Comparison of ENCODE assay signal across 2 fruit fly cellular contexts in genomic region chr3L:11992960-11993359, dm6.
TF ChIP-seq lines count a peak whose summit lies in the region.

Gene viaf, minus strand, starts transcription at chr3L:11993179.

TF ChIP-seq in whole organism, adult, 20 proteins besides CTCF, POLR2A, EP300 and RAD21 (continued from another document):
- peak; percentile 53 for TF ChIP-seq Mnt (GFP tag; optimal IDR thresholded peaks at IDR 0.05; lab: Kevin White, UChicago)
TF ChIP-seq in whole organism, adult: peak in this region for 9.

TF ChIP-seq in whole organism, embryonic, 481 proteins besides CTCF, POLR2A, EP300 and RAD21 (continued from another document and continues in another):
- no peak for TF ChIP-seq CG18011 (GFP tag; optimal IDR thresholded peaks at IDR 0.05; lab: Kevin White, UChicago)
- TF ChIP-seq CG9727 (GFP tag; optimal IDR thresholded peaks at IDR 0.05; lab: Kevin White, UChicago) = peak; percentile 43
- peak; percentile 32; the same call in 1 of the 3 replicates for TF ChIP-seq Aef1 (GFP tag; IDR thresholded peaks at IDR 0.05; lab: Robert Waterston, UW)
- peak; percentile 56 for TF ChIP-seq tin (GFP tag; optimal IDR thresholded peaks at IDR 0.05; lab: Kevin White, UChicago)
- TF ChIP-seq CG31365 (tag; optimal IDR thresholded peaks at IDR 0.05; lab: Kevin White, UChicago) = no peak
- TF ChIP-seq CG30403 (GFP tag; optimal IDR thresholded peaks at IDR 0.05; lab: Kevin White, UChicago) = peak; percentile 50
- TF ChIP-seq Atf3 (GFP tag; optimal IDR thresholded peaks at IDR 0.05; lab: Kevin White, UChicago) = no peak
- peak; percentile 79 for TF ChIP-seq CG2712 (tag; optimal IDR thresholded peaks at IDR 0.05; lab: Kevin White, UChicago)
- TF ChIP-seq slou (GFP tag; optimal IDR thresholded peaks at IDR 0.05; lab: Kevin White, UChicago) = peak; percentile 27
- peak; percentile 79 for TF ChIP-seq zen2 (GFP tag; IDR thresholded peaks at IDR 0.05; lab: Robert Waterston, UW; ENCODE audit: partially characterized antibody)
- peak; percentile 73 for TF ChIP-seq nmo (GFP tag; optimal IDR thresholded peaks at IDR 0.05; lab: Kevin White, UChicago)
- TF ChIP-seq CG9797 (GFP tag; optimal IDR thresholded peaks at IDR 0.05; lab: Kevin White, UChicago) = no peak
- no peak for TF ChIP-seq CG4854 (GFP tag; optimal IDR thresholded peaks at IDR 0.05; lab: Kevin White, UChicago)
- TF ChIP-seq amos (GFP tag; IDR thresholded peaks at IDR 0.05; lab: Robert Waterston, UW; ENCODE audit: partially characterized antibody) = peak; percentile 96
- TF ChIP-seq Chrac-16 (GFP tag; optimal IDR thresholded peaks at IDR 0.05; lab: Kevin White, UChicago) = peak; percentile 53
- TF ChIP-seq ttk (GFP tag; IDR thresholded peaks at IDR 0.05; lab: Robert Waterston, UW) = no peak
- TF ChIP-seq hkb (optimal IDR thresholded peaks at IDR 0.05; lab: Kevin White, UChicago) = no peak
- TF ChIP-seq hkb (GFP tag; IDR thresholded peaks at IDR 0.05; lab: Robert Waterston, UW) = peak; percentile 66
- no peak for TF ChIP-seq Sin3A (optimal IDR thresholded peaks at IDR 0.05; lab: Kevin White, UChicago)
- no peak for TF ChIP-seq dan (GFP tag; IDR thresholded peaks at IDR 0.05; lab: Robert Waterston, UW)
- TF ChIP-seq Fer2 (tag; optimal IDR thresholded peaks at IDR 0.05; lab: Kevin White, UChicago) = peak; percentile 15
- no peak for TF ChIP-seq CG8944 (GFP tag; optimal IDR thresholded peaks at IDR 0.05; lab: Kevin White, UChicago)
- no peak for TF ChIP-seq Rx (GFP tag; IDR thresholded peaks at IDR 0.05; lab: Robert Waterston, UW)
- peak; percentile 88 for TF ChIP-seq BEAF-32 (GFP tag; optimal IDR thresholded peaks at IDR 0.05; lab: Kevin White, UChicago)
- TF ChIP-seq CG17385 (GFP tag; optimal IDR thresholded peaks at IDR 0.05; lab: Kevin White, UChicago) = no peak
- peak; percentile 76 for TF ChIP-seq MESR4 (GFP tag; optimal IDR thresholded peaks at IDR 0.05; lab: Kevin White, UChicago)
- peak; percentile 95 for TF ChIP-seq CG13287 (GFP tag; IDR thresholded peaks at IDR 0.05; lab: Robert Waterston, UW; ENCODE audit: partially characterized antibody)
- peak; percentile 49 for TF ChIP-seq CG10654 (GFP tag; optimal IDR thresholded peaks at IDR 0.05; lab: Kevin White, UChicago)
- TF ChIP-seq gsb (GFP tag; IDR thresholded peaks at IDR 0.05; lab: Robert Waterston, UW) = no peak
- no peak for TF ChIP-seq CG12236 (GFP tag; optimal IDR thresholded peaks at IDR 0.05; lab: Kevin White, UChicago)
- no peak for TF ChIP-seq CG6689 (GFP tag; IDR thresholded peaks at IDR 0.05; lab: Robert Waterston, UW)
- peak; percentile 74 for TF ChIP-seq CG32532 (GFP tag; IDR thresholded peaks at IDR 0.05; lab: Robert Waterston, UW)
- TF ChIP-seq CG4424 (GFP tag; optimal IDR thresholded peaks at IDR 0.05; lab: Kevin White, UChicago) = no peak
- peak; percentile 87 for TF ChIP-seq CG14860 (GFP tag; IDR thresholded peaks at IDR 0.05; lab: Robert Waterston, UW; ENCODE audit: partially characterized antibody)
- TF ChIP-seq sob (GFP tag; IDR thresholded peaks at IDR 0.05; lab: Robert Waterston, UW) = peak; percentile 77
- no peak; the same call in 1 of the 2 replicates for TF ChIP-seq Taf1 (GFP tag; IDR thresholded peaks at IDR 0.05; lab: Robert Waterston, UW)
- TF ChIP-seq nerfin-1 (tag; optimal IDR thresholded peaks at IDR 0.05; lab: Kevin White, UChicago) = no peak
- peak; percentile 83 for TF ChIP-seq CG15514 (GFP tag; optimal IDR thresholded peaks at IDR 0.05; lab: Kevin White, UChicago)
- TF ChIP-seq CG12744 (GFP tag; optimal IDR thresholded peaks at IDR 0.05; lab: Kevin White, UChicago) = no peak
- TF ChIP-seq Hr3 (GFP tag; optimal IDR thresholded peaks at IDR 0.05; lab: Kevin White, UChicago) = peak; percentile 64
- peak; percentile 84 for TF ChIP-seq sens (GFP tag; lab: Kevin White, UChicago)
- TF ChIP-seq ap (GFP tag; IDR thresholded peaks at IDR 0.05; lab: Robert Waterston, UW) = 0 out of 2 replicates have a peak, but pooled peaks have one; percentile 7
- peak; percentile 83 for TF ChIP-seq Med (GFP tag; lab: Kevin White, UChicago)
- TF ChIP-seq pzg (GFP tag; optimal IDR thresholded peaks at IDR 0.05; lab: Kevin White, UChicago) = peak; percentile 62
- peak; percentile 86 for TF ChIP-seq row (GFP tag; IDR thresholded peaks at IDR 0.05; lab: Robert Waterston, UW)
- peak; percentile 78 for TF ChIP-seq stwl (tag; optimal IDR thresholded peaks at IDR 0.05; lab: Kevin White, UChicago)
- peak; percentile 90 for TF ChIP-seq CG16813 (GFP tag; IDR thresholded peaks at IDR 0.05; lab: Robert Waterston, UW; ENCODE audit: partially characterized antibody)
- TF ChIP-seq HLH3B (GFP tag; IDR thresholded peaks at IDR 0.05; lab: Robert Waterston, UW) = peak; percentile 42; the same call in 1 of the 2 replicates
- TF ChIP-seq Ets65A (GFP tag; lab: Kevin White, UChicago) = peak; percentile 86
- peak; percentile 83 for TF ChIP-seq Sry-δ (GFP tag; optimal IDR thresholded peaks at IDR 0.05; lab: Kevin White, UChicago)
- peak; percentile 95 for TF ChIP-seq CG7928 (GFP tag; optimal IDR thresholded peaks at IDR 0.05; lab: Kevin White, UChicago)
- TF ChIP-seq Xbp1 (GFP tag; optimal IDR thresholded peaks at IDR 0.05; lab: Kevin White, UChicago) = peak; percentile 78
- TF ChIP-seq CG1529 (GFP tag; optimal IDR thresholded peaks at IDR 0.05; lab: Kevin White, UChicago) = no peak
- TF ChIP-seq bab2 (GFP tag; optimal IDR thresholded peaks at IDR 0.05; lab: Kevin White, UChicago) = peak; percentile 18
- no peak for TF ChIP-seq toy (GFP tag; IDR thresholded peaks at IDR 0.05; lab: Robert Waterston, UW)
- no peak for TF ChIP-seq CG17568 (GFP tag; optimal IDR thresholded peaks at IDR 0.05; lab: Kevin White, UChicago)
- peak; percentile 26 for TF ChIP-seq CG12299 (tag; optimal IDR thresholded peaks at IDR 0.05; lab: Kevin White, UChicago)
- TF ChIP-seq esg (GFP tag; conservative IDR thresholded peaks at IDR 0.05; lab: Robert Waterston, UW) = no peak
- no peak; the same call in 2 of the 3 replicates for TF ChIP-seq ase (GFP tag; IDR thresholded peaks at IDR 0.05; lab: Robert Waterston, UW)
- peak; percentile 16 for TF ChIP-seq CG9817 (tag; optimal IDR thresholded peaks at IDR 0.05; lab: Kevin White, UChicago)
- TF ChIP-seq Atf6 (GFP tag; IDR thresholded peaks at IDR 0.05; lab: Robert Waterston, UW) = no peak
- no peak for TF ChIP-seq Hr78 (GFP tag; optimal IDR thresholded peaks at IDR 0.05; lab: Kevin White, UChicago)
- TF ChIP-seq Oaz (GFP tag; IDR thresholded peaks at IDR 0.05; lab: Robert Waterston, UW) = no peak
- peak; percentile 25; the same call in 1 of the 2 replicates for TF ChIP-seq CG11247 (GFP tag; IDR thresholded peaks at IDR 0.05; lab: Robert Waterston, UW)
- peak; percentile 23 for TF ChIP-seq Ets97D (GFP tag; optimal IDR thresholded peaks at IDR 0.05; lab: Kevin White, UChicago)
- no peak for TF ChIP-seq CG16863 (GFP tag; optimal IDR thresholded peaks at IDR 0.05; lab: Kevin White, UChicago)
- TF ChIP-seq CG8281 (tag; optimal IDR thresholded peaks at IDR 0.05; lab: Kevin White, UChicago) = no peak
- no peak for TF ChIP-seq emc (GFP tag; optimal IDR thresholded peaks at IDR 0.05; lab: Kevin White, UChicago)
- peak; percentile 91 for TF ChIP-seq Doc3 (GFP tag; IDR thresholded peaks at IDR 0.05; lab: Robert Waterston, UW; ENCODE audit: partially characterized antibody)
- no peak for TF ChIP-seq CG8089 (GFP tag; optimal IDR thresholded peaks at IDR 0.05; lab: Kevin White, UChicago)
- TF ChIP-seq danr (GFP tag; IDR thresholded peaks at IDR 0.05; lab: Robert Waterston, UW) = no peak
- TF ChIP-seq CG11723 (GFP tag; optimal IDR thresholded peaks at IDR 0.05; lab: Kevin White, UChicago) = no peak
- no peak for TF ChIP-seq CG11085 (GFP tag; IDR thresholded peaks at IDR 0.05; lab: Robert Waterston, UW)
- peak; percentile 42; the same call in 1 of the 2 replicates for TF ChIP-seq cas (GFP tag; IDR thresholded peaks at IDR 0.05; lab: Robert Waterston, UW)
- TF ChIP-seq CHES-1-like (GFP tag; optimal IDR thresholded peaks at IDR 0.05; lab: Kevin White, UChicago) = no peak
- no peak for TF ChIP-seq CG8478 (optimal IDR thresholded peaks at IDR 0.05; lab: Kevin White, UChicago)
- peak; percentile 22 for TF ChIP-seq fd96Cb (tag; optimal IDR thresholded peaks at IDR 0.05; lab: Kevin White, UChicago)
- TF ChIP-seq gt (GFP tag; IDR thresholded peaks at IDR 0.05; lab: Robert Waterston, UW) = no peak
- no peak for TF ChIP-seq Fer1 (GFP tag; optimal IDR thresholded peaks at IDR 0.05; lab: Kevin White, UChicago)
- no peak for TF ChIP-seq trh (GFP tag; optimal IDR thresholded peaks at IDR 0.05; lab: Kevin White, UChicago)
- peak; percentile 64 for TF ChIP-seq CG13424 (tag; optimal IDR thresholded peaks at IDR 0.05; lab: Kevin White, UChicago)
- peak; percentile 8 for TF ChIP-seq gfzf (GFP tag; optimal IDR thresholded peaks at IDR 0.05; lab: Kevin White, UChicago)
- TF ChIP-seq CG7372 (GFP tag; IDR thresholded peaks at IDR 0.05; lab: Robert Waterston, UW) = peak; percentile 25; the same call in 1 of the 2 replicates
- TF ChIP-seq crc (GFP tag; optimal IDR thresholded peaks at IDR 0.05; lab: Kevin White, UChicago) = no peak
- no peak for TF ChIP-seq da (GFP tag; optimal IDR thresholded peaks at IDR 0.05; lab: Kevin White, UChicago)
- TF ChIP-seq CG1602 (GFP tag; optimal IDR thresholded peaks at IDR 0.05; lab: Kevin White, UChicago) = peak; percentile 63
- TF ChIP-seq Dll (GFP tag; IDR thresholded peaks at IDR 0.05; lab: Robert Waterston, UW; ENCODE audit: partially characterized antibody) = peak; percentile 91
- peak; percentile 82 for TF ChIP-seq CG17186 (GFP tag; optimal IDR thresholded peaks at IDR 0.05; lab: Kevin White, UChicago)
- no peak for TF ChIP-seq ssp (GFP tag; IDR thresholded peaks at IDR 0.05; lab: Robert Waterston, UW)
- TF ChIP-seq CG10462 (GFP tag; optimal IDR thresholded peaks at IDR 0.05; lab: Kevin White, UChicago) = peak; percentile 23
- TF ChIP-seq CG30431 (GFP tag; optimal IDR thresholded peaks at IDR 0.05; lab: Kevin White, UChicago) = no peak
- TF ChIP-seq CG17612 (GFP tag; IDR thresholded peaks at IDR 0.05; lab: Robert Waterston, UW) = no peak
- peak; percentile 83; the same call in 2 of the 4 replicates for TF ChIP-seq chinmo (GFP tag; IDR thresholded peaks at IDR 0.05; lab: Robert Waterston, UW; ENCODE audit: partially characterized antibody)
- no peak for TF ChIP-seq onecut (GFP tag; IDR thresholded peaks at IDR 0.05; lab: Robert Waterston, UW)
- peak; percentile 95 for TF ChIP-seq CG3995 (GFP tag; optimal IDR thresholded peaks at IDR 0.05; lab: Kevin White, UChicago)
- no peak for TF ChIP-seq Optix (GFP tag; IDR thresholded peaks at IDR 0.05; lab: Robert Waterston, UW)
- peak; percentile 96 for TF ChIP-seq bbx (GFP tag; IDR thresholded peaks at IDR 0.05; lab: Robert Waterston, UW; ENCODE audit: partially characterized antibody)
- TF ChIP-seq sens-2 (GFP tag; IDR thresholded peaks at IDR 0.05; lab: Robert Waterston, UW) = no peak
- peak; percentile 94 for TF ChIP-seq Scr (GFP tag; IDR thresholded peaks at IDR 0.05; lab: Robert Waterston, UW; ENCODE audit: partially characterized antibody)
- TF ChIP-seq trem (tag; optimal IDR thresholded peaks at IDR 0.05; lab: Kevin White, UChicago) = peak; percentile 67
- TF ChIP-seq HLH4C (GFP tag; IDR thresholded peaks at IDR 0.05; lab: Robert Waterston, UW; ENCODE audit: partially characterized antibody) = peak; percentile 86
- peak; percentile 18; the same call in 1 of the 2 replicates for TF ChIP-seq Adf1 (GFP tag; IDR thresholded peaks at IDR 0.05; lab: Robert Waterston, UW)
- peak; percentile 22; the same call in 1 of the 2 replicates for TF ChIP-seq aop (GFP tag; IDR thresholded peaks at IDR 0.05; lab: Robert Waterston, UW)
- TF ChIP-seq cato (GFP tag; optimal IDR thresholded peaks at IDR 0.05; lab: Kevin White, UChicago; ENCODE audit: borderline replicate concordance) = no peak
- TF ChIP-seq E2f2 (GFP tag; IDR thresholded peaks at IDR 0.05; lab: Robert Waterston, UW) = peak; percentile 58; the same call in 1 of the 2 replicates
- TF ChIP-seq ind (GFP tag; optimal IDR thresholded peaks at IDR 0.05; lab: Kevin White, UChicago) = peak; percentile 57
- TF ChIP-seq E2f1 (GFP tag; IDR thresholded peaks at IDR 0.05; lab: Robert Waterston, UW) = peak; percentile 59; the same call in 1 of the 2 replicates
- TF ChIP-seq CG18262 (tag; optimal IDR thresholded peaks at IDR 0.05; lab: Kevin White, UChicago) = no peak
- TF ChIP-seq tna (GFP tag; IDR thresholded peaks at IDR 0.05; lab: Robert Waterston, UW; ENCODE audit: partially characterized antibody) = peak; percentile 86
- peak; percentile 35; the same call in 1 of the 2 replicates for TF ChIP-seq sisA (GFP tag; IDR thresholded peaks at IDR 0.05; lab: Robert Waterston, UW)
- TF ChIP-seq CG6254 (GFP tag; optimal IDR thresholded peaks at IDR 0.05; lab: Kevin White, UChicago) = no peak
- TF ChIP-seq sna (GFP tag; IDR thresholded peaks at IDR 0.05; lab: Robert Waterston, UW; ENCODE audit: partially characterized antibody) = peak; percentile 94
- no peak for TF ChIP-seq Dad (GFP tag; optimal IDR thresholded peaks at IDR 0.05; lab: Kevin White, UChicago)
- peak; percentile 88 for TF ChIP-seq CG4617 (GFP tag; optimal IDR thresholded peaks at IDR 0.05; lab: Kevin White, UChicago; ENCODE audit: borderline replicate concordance)
- TF ChIP-seq CG3065 (GFP tag; optimal IDR thresholded peaks at IDR 0.05; lab: Kevin White, UChicago) = no peak
- TF ChIP-seq CG13775 (GFP tag; optimal IDR thresholded peaks at IDR 0.05; lab: Kevin White, UChicago) = peak; percentile 33
- TF ChIP-seq hbn (GFP tag; IDR thresholded peaks at IDR 0.05; lab: Robert Waterston, UW; ENCODE audit: partially characterized antibody) = peak; percentile 85
- TF ChIP-seq jigr1 (GFP tag; IDR thresholded peaks at IDR 0.05; lab: Robert Waterston, UW) = peak; percentile 75; the same call in 2 of the 3 replicates
- peak; percentile 60 for TF ChIP-seq CoRest (tag; optimal IDR thresholded peaks at IDR 0.05; lab: Kevin White, UChicago)
- no peak for TF ChIP-seq sd (tag; optimal IDR thresholded peaks at IDR 0.05; lab: Kevin White, UChicago)
- no peak for TF ChIP-seq CG7357 (GFP tag; IDR thresholded peaks at IDR 0.05; lab: Robert Waterston, UW)
- TF ChIP-seq Camta (GFP tag; optimal IDR thresholded peaks at IDR 0.05; lab: Kevin White, UChicago) = no peak
- no peak for TF ChIP-seq Fer3 (tag; optimal IDR thresholded peaks at IDR 0.05; lab: Kevin White, UChicago)
- TF ChIP-seq klu (GFP tag; IDR thresholded peaks at IDR 0.05; lab: Robert Waterston, UW) = no peak
- peak; percentile 91 for TF ChIP-seq unc-4 (GFP tag; IDR thresholded peaks at IDR 0.05; lab: Robert Waterston, UW; ENCODE audit: partially characterized antibody)
- no peak for TF ChIP-seq Dip2 (GFP tag; IDR thresholded peaks at IDR 0.05; lab: Robert Waterston, UW)
- TF ChIP-seq lilli (GFP tag; optimal IDR thresholded peaks at IDR 0.05; lab: Kevin White, UChicago) = peak; percentile 61
- peak; percentile 34 for TF ChIP-seq CG6272 (GFP tag; IDR thresholded peaks at IDR 0.05; lab: Robert Waterston, UW)
